Worm (Caenorhabditis elegans) whole organism, L3 larva: Measurements from ENCODE around the gene Y50D4C.5.

Experiments
- aly-2 ChIP-seq: fragments of 150-350 bp; optimal IDR thresholded peaks from 2 replicates; lab custom pipeline; 2014; ENCODE audit warnings: missing biosample characterization, missing genetic modification characterization
- elt-3 ChIP-seq, 3 experiments: fragments of 150-350 bp in 1 of 3; sonication (generic microtip) in 2 of 3; optimal IDR thresholded peaks; 2 replicates in 2 of 3; 4 replicates in 1 of 3; lab custom pipeline; 2014 to 2017; ENCODE audit warnings: missing biosample characterization in 3 of 3, missing genetic modification characterization in 3 of 3
- fkh-10 ChIP-seq: sonication (generic microtip); optimal IDR thresholded peaks from 2 replicates; lab custom pipeline; 2017; ENCODE audit warnings: missing biosample characterization, missing genetic modification reagents, missing genetic modification characterization
- fkh-2 ChIP-seq: fragments of 150-350 bp; optimal IDR thresholded peaks from 2 replicates; lab custom pipeline; 2014; ENCODE audit warnings: missing biosample characterization, missing genetic modification reagents, missing genetic modification characterization
- jun-1 ChIP-seq: fragments of 150-350 bp; optimal IDR thresholded peaks from 2 replicates; lab custom pipeline; 2014; ENCODE audit warnings: missing biosample characterization, missing genetic modification reagents, missing genetic modification characterization
- lin-39 ChIP-seq: fragments of 150-350 bp; optimal IDR thresholded peaks from 2 replicates; lab custom pipeline; 2018; ENCODE audit warnings: missing biosample characterization, missing genetic modification reagents, missing genetic modification characterization
- nfya-1 ChIP-seq: sonication (generic microtip); optimal IDR thresholded peaks from 2 replicates; lab custom pipeline; 2017; ENCODE audit warnings: missing genetic modification characterization, mild to moderate bottlenecking, missing compliant biosample characterization, antibody characterized with exemption, moderate library complexity; ENCODE audit not compliant: insufficient read depth
- nhr-28 ChIP-seq: fragments of 150-350 bp; optimal IDR thresholded peaks from 2 replicates; lab custom pipeline; 2014; ENCODE audit warnings: missing biosample characterization, missing genetic modification characterization
- unc-39 ChIP-seq: sonication (generic microtip); optimal IDR thresholded peaks from 4 replicates; lab custom pipeline; 2017; ENCODE audit warnings: missing biosample characterization, missing genetic modification characterization
- zag-1 ChIP-seq: fragments of 150-350 bp; optimal IDR thresholded peaks from 2 replicates; lab custom pipeline; 2014; ENCODE audit warnings: missing biosample characterization, missing genetic modification characterization
- ztf-4 ChIP-seq: fragments of 150-350 bp; optimal IDR thresholded peaks from 2 replicates; lab custom pipeline; 2014; ENCODE audit warnings: missing biosample characterization, missing genetic modification characterization

ce11 chrV:1021456-1021855 is 17.9 kb upstream of the Y50D4C.5 start:
- TF ChIP-seq elt-3 (tag; optimal IDR thresholded peaks at IDR 0.05; lab: Kevin White, UChicago), result no peak
- no peak for TF ChIP-seq nfya-1 (tag; lab: Kevin White, UChicago)
- TF ChIP-seq unc-39 (tag; lab: Kevin White, UChicago), result no peak
- no peak for TF ChIP-seq ztf-4 (tag; lab: Kevin White, UChicago)
- TF ChIP-seq fkh-2 (tag; lab: Kevin White, UChicago), result no peak
- no peak for TF ChIP-seq jun-1 (tag; lab: Kevin White, UChicago)
- TF ChIP-seq zag-1, result no peak
- no peak for TF ChIP-seq nhr-28 (tag; lab: Kevin White, UChicago)
- no peak for TF ChIP-seq fkh-10 (GFP tag; lab: Kevin White, UChicago)
- no peak for TF ChIP-seq lin-39 (tag; lab: Kevin White, UChicago)
- TF ChIP-seq aly-2 (tag; lab: Kevin White, UChicago), result no peak
